Fruit fly (Drosophila melanogaster) S2 (cell line): Measurements from ENCODE around the gene CG31131.

Source experiments
- CG8478 ChIP-seq: fragments of >200 bp; optimal IDR thresholded peaks from 2 replicates; lab custom pipeline; 2018
- CTCF ChIP-seq, 2 experiments: fragments of >200 bp; optimal IDR thresholded peaks; 2 replicates each; lab custom pipeline; 2018

Gene CG31131

DNA sequence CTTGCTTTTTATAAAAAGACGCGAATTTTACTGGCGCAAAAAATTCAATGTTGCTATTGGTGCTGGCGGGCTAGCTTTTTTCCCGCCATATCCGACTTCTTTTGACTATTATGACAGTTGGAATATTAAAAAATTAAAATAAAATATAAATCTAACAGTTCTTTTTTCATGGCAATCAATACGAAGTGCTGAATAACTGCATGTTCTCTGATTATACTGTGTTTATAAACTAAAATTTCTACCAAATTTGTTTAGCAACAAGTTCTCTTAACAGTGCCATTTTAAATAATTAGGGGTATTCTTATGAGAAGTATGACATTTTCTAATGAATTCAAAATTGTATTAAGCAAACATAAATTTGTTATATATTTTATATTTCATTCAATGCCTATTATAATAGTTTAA lies 43.6 kb downstream of the CG31131 start, which contains the start of gene Boh1:
Gene Boh1, minus strand, starts transcription at position 76 of the 405 bp plus-strand sequence.
- TF ChIP-seq CTCF (optimal IDR thresholded peaks at IDR 0.05; lab: Kevin White, UChicago) = no peak
- TF ChIP-seq CG8478 (lab: Kevin White, UChicago) = no peak

DNA sequence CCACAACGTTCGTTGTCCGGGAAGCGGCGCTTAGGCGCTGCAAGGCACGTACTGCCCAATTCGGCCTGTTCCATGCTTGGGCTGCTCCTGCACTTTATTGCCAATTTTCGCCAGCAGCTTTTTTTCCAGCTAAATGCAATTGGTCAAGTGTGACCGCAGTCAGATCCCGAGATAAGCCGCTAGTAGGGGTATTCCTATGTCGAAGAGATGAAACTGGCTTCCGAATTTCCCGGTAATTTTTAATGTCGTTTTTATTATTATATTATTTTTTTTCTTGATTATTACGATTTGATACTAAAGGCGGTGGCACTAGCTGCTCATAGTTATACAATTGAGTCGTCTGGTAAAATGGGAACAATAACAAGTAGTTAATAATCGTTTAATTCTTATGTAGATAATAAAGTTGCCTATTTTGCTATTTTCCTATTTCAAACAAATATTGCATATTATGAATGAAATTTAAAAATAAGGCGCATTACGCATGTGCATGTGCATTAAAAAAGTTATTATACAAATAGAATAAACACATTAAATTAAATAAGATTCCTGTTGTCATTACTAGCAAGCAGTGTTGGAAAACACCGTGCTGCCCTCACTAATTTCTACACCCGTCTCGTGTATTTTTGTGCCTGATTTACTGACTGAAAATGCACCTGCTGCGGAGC lies 46.5 kb downstream of the CG31131 start, which contains the start of the genes CG5003 and mRpS22:
Gene CG5003, minus strand, starts transcription at position 162 of the 665 bp plus-strand sequence.
Gene mRpS22, plus strand, starts transcription at position 554 of the 665 bp plus-strand sequence.
- TF ChIP-seq CTCF (optimal IDR thresholded peaks at IDR 0.05; lab: Kevin White, UChicago) (no peak), CG8478 (lab: Kevin White, UChicago) (no peak)

DNA sequence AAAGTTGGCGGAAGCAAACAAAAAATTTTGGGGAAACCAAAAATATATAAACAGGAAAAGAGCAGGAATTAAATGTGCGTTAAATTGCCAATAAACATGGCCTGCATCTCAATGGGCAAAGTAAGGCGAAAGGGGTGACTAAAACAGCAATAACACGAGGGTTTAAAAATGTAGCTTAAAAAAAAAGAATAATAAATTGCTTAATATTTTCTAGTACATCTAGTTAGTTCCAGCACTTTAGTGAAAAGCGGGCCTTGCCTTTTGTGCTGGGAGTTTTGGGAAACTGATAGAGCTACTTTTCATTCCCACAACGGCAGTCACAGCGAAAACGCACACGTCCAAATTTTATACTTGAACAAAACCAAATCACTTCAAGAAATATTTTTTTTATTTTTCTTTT lies 50.9 kb downstream of the CG31131 start, which contains the start of gene mil:
Gene mil, plus strand, starts transcription at position 301 of the 400 bp plus-strand sequence.
- TF ChIP-seq CG8478 (lab: Kevin White, UChicago) = no peak
- TF ChIP-seq CTCF (optimal IDR thresholded peaks at IDR 0.05; lab: Kevin White, UChicago) = no peak
